Worm (Caenorhabditis elegans) whole organism, L3 larva: ENCODE results near the gene grd-2.

Experiments used
- ZK546.5 ChIP-seq: sonication (generic microtip); optimal IDR thresholded peaks from 2 replicates; lab custom pipeline; 2017; ENCODE audit warnings: missing biosample characterization, missing genetic modification characterization
- aly-2 ChIP-seq: fragments of 150-350 bp; optimal IDR thresholded peaks from 2 replicates; lab custom pipeline; 2014; ENCODE audit warnings: missing biosample characterization, missing genetic modification characterization
- nhr-12 ChIP-seq: fragments of 150-350 bp; optimal IDR thresholded peaks from 2 replicates; lab custom pipeline; 2014; ENCODE audit warnings: missing biosample characterization, missing genetic modification characterization
- pha-4 ChIP-seq: fragments of 150-350 bp; optimal IDR thresholded peaks from 2 replicates; lab custom pipeline; 2014; ENCODE audit warnings: missing biosample characterization, missing genetic modification reagents, missing genetic modification characterization
- tbx-2 ChIP-seq: sonication (generic microtip); optimal IDR thresholded peaks from 2 replicates; lab custom pipeline; 2016; ENCODE audit warnings: mild to moderate bottlenecking, missing genetic modification characterization, missing compliant biosample characterization
- unc-62 ChIP-seq: fragments of 150-350 bp; sonication (generic microtip); optimal IDR thresholded peaks from 4 replicates; lab custom pipeline; 2014; ENCODE audit warnings: missing biosample characterization, missing genetic modification reagents, missing genetic modification characterization
- zag-1 ChIP-seq: fragments of 150-350 bp; optimal IDR thresholded peaks from 2 replicates; lab custom pipeline; 2014; ENCODE audit warnings: missing biosample characterization, missing genetic modification characterization

DNA sequence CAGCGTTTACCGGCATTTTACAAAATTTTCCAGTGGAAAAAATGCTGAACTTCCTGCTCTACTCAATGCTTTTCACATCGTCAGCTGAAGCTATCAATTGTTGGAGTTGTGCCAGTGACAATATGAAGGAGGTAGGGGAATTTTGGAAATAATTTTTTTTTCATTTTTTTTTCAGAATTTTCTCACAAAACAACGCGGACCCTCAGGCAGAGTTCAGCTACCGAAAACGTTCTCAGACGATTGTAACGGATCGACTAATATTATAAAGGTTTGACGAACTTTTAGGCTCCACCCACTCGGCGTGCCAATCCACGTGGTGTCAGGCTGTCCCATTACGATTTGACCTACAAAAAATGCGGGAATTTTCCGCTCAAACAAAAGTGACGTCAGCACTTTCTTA, 30.1 kb upstream of the grd-2 start, which contains the start of gene F26F2.8:
- TF ChIP-seq nhr-12 (tag; lab: Kevin White, UChicago), result no peak
- TF ChIP-seq tbx-2, result no peak
- no peak for TF ChIP-seq pha-4 (tag; lab: Kevin White, UChicago)
- TF ChIP-seq ZK546.5 (tag; lab: Kevin White, UChicago), result no peak
- TF ChIP-seq unc-62 (GFP tag; lab: Kevin White, UChicago), result no peak
- no peak for TF ChIP-seq zag-1 (tag; lab: Kevin White, UChicago)
- TF ChIP-seq aly-2 (tag; lab: Kevin White, UChicago), result no peak
